Fruit fly (Drosophila melanogaster): ENCODE data around the gene eIF4G1.
A peak's percentile ranks its signal among the peaks of the same experiment; 100 is the strongest.

eIF4G1 gene

dm6 chr4:979634-980474 is 49.3 kb upstream of the eIF4G1 start:
- TF ChIP-seq h (optimal IDR thresholded peaks at IDR 0.05) (no peak), gce (GFP tag; IDR thresholded peaks at IDR 0.05) (no peak), pfk (GFP tag; optimal IDR thresholded peaks at IDR 0.05) (no peak), lov (optimal IDR thresholded peaks at IDR 0.05) (no peak), lov (GFP tag; IDR thresholded peaks at IDR 0.05) (no peak; the same call in 2 of the 3 replicates), eve (GFP tag; optimal IDR thresholded peaks at IDR 0.05) (no peak), emc (GFP tag; optimal IDR thresholded peaks at IDR 0.05) (no peak), otp (GFP tag; IDR thresholded peaks at IDR 0.05) (no peak), bcd (GFP tag; optimal IDR thresholded peaks at IDR 0.05) (no peak), pnt (GFP tag; optimal IDR thresholded peaks at IDR 0.05) (no peak), nmo (GFP tag; optimal IDR thresholded peaks at IDR 0.05) (no peak), CG17385 (GFP tag; optimal IDR thresholded peaks at IDR 0.05) (no peak), CG18262 (tag; optimal IDR thresholded peaks at IDR 0.05) (peak; percentile 19), Xbp1 (GFP tag; optimal IDR thresholded peaks at IDR 0.05) (peak; percentile 31), Atf-2 (GFP tag; optimal IDR thresholded peaks at IDR 0.05) (no peak), aop (GFP tag; IDR thresholded peaks at IDR 0.05) (no peak), B-H1 (GFP tag; IDR thresholded peaks at IDR 0.05) (no peak), NfI (GFP tag; optimal IDR thresholded peaks at IDR 0.05) (no peak), CG4404 (GFP tag; IDR thresholded peaks at IDR 0.05) (no peak), lola (GFP tag; optimal IDR thresholded peaks at IDR 0.05) (peak in 1 of 3 experiments; percentile 51), row (GFP tag; IDR thresholded peaks at IDR 0.05) (peak; percentile 37; the same call in 1 of the 3 replicates), CG1832 (GFP tag; optimal IDR thresholded peaks at IDR 0.05) (no peak), CG7928 (GFP tag; optimal IDR thresholded peaks at IDR 0.05) (peak; percentile 87), dmrt11E (tag; optimal IDR thresholded peaks at IDR 0.05) (peak; percentile 45), nerfin-2 (GFP tag; IDR thresholded peaks at IDR 0.05; ENCODE audit: partially characterized antibody) (peak; percentile 87), Dbx (GFP tag; IDR thresholded peaks at IDR 0.05) (no peak), CG7745 (tag; optimal IDR thresholded peaks at IDR 0.05) (no peak), al (GFP tag; IDR thresholded peaks at IDR 0.05) (no peak), Xrp1 (GFP tag; IDR thresholded peaks at IDR 0.05) (no peak), gt (GFP tag; IDR thresholded peaks at IDR 0.05) (no peak), ash1 (GFP tag; optimal IDR thresholded peaks at IDR 0.05) (no peak), D19B (GFP tag; optimal IDR thresholded peaks at IDR 0.05) (peak; percentile 64), CG11723 (GFP tag; optimal IDR thresholded peaks at IDR 0.05) (no peak), Sry-β (GFP tag; optimal IDR thresholded peaks at IDR 0.05) (no peak), da (GFP tag; optimal IDR thresholded peaks at IDR 0.05) (no peak), tio (GFP tag; optimal IDR thresholded peaks at IDR 0.05) (no peak), CrebB (tag; optimal IDR thresholded peaks at IDR 0.05) (no peak), Hr78 (GFP tag; optimal IDR thresholded peaks at IDR 0.05) (no peak), Fer1 (GFP tag; optimal IDR thresholded peaks at IDR 0.05) (peak; percentile 54), CG6813 (GFP tag; optimal IDR thresholded peaks at IDR 0.05) (no peak), CG2116 (GFP tag; optimal IDR thresholded peaks at IDR 0.05) (peak; percentile 24), CG32767 (GFP tag; IDR thresholded peaks at IDR 0.05) (no peak), chn (GFP tag; optimal IDR thresholded peaks at IDR 0.05) (no peak), zf30C (GFP tag; optimal IDR thresholded peaks at IDR 0.05) (no peak), CG15514 (GFP tag; optimal IDR thresholded peaks at IDR 0.05) (no peak), p53 (GFP tag; optimal IDR thresholded peaks at IDR 0.05) (no peak), B-H2 (GFP tag; optimal IDR thresholded peaks at IDR 0.05) (peak; percentile 5), Nf-YC (tag; optimal IDR thresholded peaks at IDR 0.05) (peak; percentile 80), mam (GFP tag; optimal IDR thresholded peaks at IDR 0.05) (no peak), Sin3A (optimal IDR thresholded peaks at IDR 0.05) (no peak)
